Fruit fly (Drosophila melanogaster): Measurements from ENCODE around the gene Pak3.

Pak3 gene

DNA sequence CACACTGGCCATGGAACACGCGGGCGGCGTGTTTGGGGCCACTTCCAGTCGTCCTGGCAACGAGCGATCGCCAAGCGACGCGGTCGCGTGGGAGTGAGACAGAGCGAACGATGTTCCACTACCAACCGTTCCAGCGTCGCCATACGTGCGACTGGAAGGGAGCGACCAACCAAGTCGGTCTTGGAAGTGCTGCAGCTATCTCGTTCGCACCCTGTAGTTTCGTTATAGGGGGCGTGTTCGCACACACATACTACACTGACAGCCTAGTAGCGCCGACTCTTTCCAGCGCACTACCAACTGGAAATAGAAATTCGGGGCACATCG is 49.9 kb downstream of the Pak3 start (continued):
- TF ChIP-seq ash1 (GFP tag; optimal IDR thresholded peaks at IDR 0.05) (no peak), fd96Cb (tag; optimal IDR thresholded peaks at IDR 0.05) (no peak), CG6791 (GFP tag; IDR thresholded peaks at IDR 0.05; ENCODE audit: partially characterized antibody) (no peak), vvl (GFP tag; IDR thresholded peaks at IDR 0.05) (no peak), CG10274 (GFP tag; optimal IDR thresholded peaks at IDR 0.05) (no peak), Oaz (GFP tag; IDR thresholded peaks at IDR 0.05) (no peak), CG11398 (GFP tag; optimal IDR thresholded peaks at IDR 0.05) (no peak), CG6254 (GFP tag; optimal IDR thresholded peaks at IDR 0.05) (no peak), CG8944 (GFP tag; optimal IDR thresholded peaks at IDR 0.05) (no peak), CG8478 (optimal IDR thresholded peaks at IDR 0.05) (peak; percentile 98), CG7745 (tag; optimal IDR thresholded peaks at IDR 0.05) (peak; percentile 81), Bdp1 (GFP tag; optimal IDR thresholded peaks at IDR 0.05) (no peak), kay (GFP tag; optimal IDR thresholded peaks at IDR 0.05) (no peak), tgo (GFP tag; IDR thresholded peaks at IDR 0.05) (no peak), D (optimal IDR thresholded peaks at IDR 0.05) (peak; percentile 95), D (GFP tag; optimal IDR thresholded peaks at IDR 0.05) (no peak), ERR (GFP tag; optimal IDR thresholded peaks at IDR 0.05) (no peak), Neu2 (GFP tag; optimal IDR thresholded peaks at IDR 0.05; ENCODE audit: borderline replicate concordance) (no peak), CG13123 (GFP tag; optimal IDR thresholded peaks at IDR 0.05) (no peak), Ada2b (GFP tag; IDR thresholded peaks at IDR 0.05) (no peak), pfk (GFP tag; optimal IDR thresholded peaks at IDR 0.05) (peak; percentile 99), Ets65A (GFP tag) (no peak), CG1832 (GFP tag; optimal IDR thresholded peaks at IDR 0.05) (peak; percentile 94), crol (GFP tag; IDR thresholded peaks at IDR 0.05) (no peak), emc (GFP tag; optimal IDR thresholded peaks at IDR 0.05) (no peak), Rfx (GFP tag; IDR thresholded peaks at IDR 0.05) (peak; percentile 74), Camta (GFP tag; optimal IDR thresholded peaks at IDR 0.05) (no peak), gsb-n (tag; optimal IDR thresholded peaks at IDR 0.05) (no peak), Drgx (GFP tag; IDR thresholded peaks at IDR 0.05) (0 out of 2 replicates have a peak, but pooled peaks have one; percentile 8), CG31365 (tag; optimal IDR thresholded peaks at IDR 0.05) (no peak), CG2202 (tag; optimal IDR thresholded peaks at IDR 0.05) (no peak), CG1602 (GFP tag; optimal IDR thresholded peaks at IDR 0.05) (no peak), stc (GFP tag; IDR thresholded peaks at IDR 0.05) (no peak), Fer3 (tag; optimal IDR thresholded peaks at IDR 0.05) (no peak), sr (GFP tag; IDR thresholded peaks at IDR 0.05) (no peak), nom (GFP tag; optimal IDR thresholded peaks at IDR 0.05) (no peak), CG18619 (GFP tag; optimal IDR thresholded peaks at IDR 0.05) (no peak), CG9215 (GFP tag; IDR thresholded peaks at IDR 0.05) (no peak), Pdp1 (GFP tag; optimal IDR thresholded peaks at IDR 0.05) (no peak), z (GFP tag; IDR thresholded peaks at IDR 0.05) (peak; percentile 94), ems (GFP tag; optimal IDR thresholded peaks at IDR 0.05) (no peak), B-H2 (GFP tag; optimal IDR thresholded peaks at IDR 0.05) (no peak), HmgD (GFP tag; optimal IDR thresholded peaks at IDR 0.05) (peak; percentile 38), CG10321 (GFP tag; IDR thresholded peaks at IDR 0.05) (peak; percentile 92), lab (GFP tag; optimal IDR thresholded peaks at IDR 0.05) (no peak), insv (GFP tag; optimal IDR thresholded peaks at IDR 0.05) (peak in 1 of 2 experiments; percentile 52), Lpt (GFP tag; optimal IDR thresholded peaks at IDR 0.05) (no peak), HLH4C (GFP tag; IDR thresholded peaks at IDR 0.05; ENCODE audit: partially characterized antibody) (no peak), bbx (GFP tag; IDR thresholded peaks at IDR 0.05; ENCODE audit: partially characterized antibody) (no peak), CG3726 (GFP tag; IDR thresholded peaks at IDR 0.05) (no peak), hkb (optimal IDR thresholded peaks at IDR 0.05) (no peak), hkb (GFP tag; IDR thresholded peaks at IDR 0.05) (no peak), CG9727 (GFP tag; optimal IDR thresholded peaks at IDR 0.05) (no peak), gro (GFP tag; optimal IDR thresholded peaks at IDR 0.05) (no peak)
